Worm (Caenorhabditis elegans): ENCODE measurements around the gene col-84.

DNA sequence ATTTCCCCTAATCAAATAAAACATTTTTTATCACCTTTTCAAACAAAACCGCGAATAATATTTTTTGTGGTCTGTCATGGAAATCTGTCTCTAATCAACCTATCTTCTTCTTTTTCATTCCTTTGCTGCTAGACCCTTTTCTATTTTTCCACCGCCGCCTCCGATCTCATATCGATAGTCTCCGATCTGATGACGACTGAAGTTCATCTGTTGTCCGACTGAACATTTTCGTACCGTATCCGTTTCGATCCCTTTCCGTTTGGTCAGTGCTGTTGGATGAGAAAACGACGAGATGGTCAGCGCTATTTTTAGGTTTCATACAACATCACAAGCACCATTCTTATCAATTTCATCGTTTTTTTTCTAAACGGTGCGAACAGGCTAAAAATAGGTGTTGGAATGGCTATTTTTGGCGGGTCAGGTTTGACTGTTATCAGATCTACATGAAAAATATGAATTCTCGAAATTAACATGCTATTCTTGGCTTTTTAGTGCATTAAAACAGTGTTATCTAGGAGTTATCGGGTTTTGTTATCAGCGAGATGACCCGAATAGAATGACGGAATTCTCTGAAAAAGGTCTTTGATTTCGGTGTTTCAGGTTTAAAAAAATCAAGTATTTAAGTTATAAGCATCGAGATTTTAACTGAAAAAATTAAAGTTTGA lies 31.6 kb upstream of the col-84 start:
- TF ChIP-seq daf-19 (GFP tag; conservative IDR thresholded peaks at IDR 0.05) (no peak), nhr-77 (tag; optimal IDR thresholded peaks at IDR 0.05) (no peak), zag-1 (tag; optimal IDR thresholded peaks at IDR 0.05) (no peak), dpl-1 (GFP tag; optimal IDR thresholded peaks at IDR 0.05) (no peak), skn-1 (tag; optimal IDR thresholded peaks at IDR 0.05) (no peak), php-3 (GFP tag; IDR thresholded peaks at IDR 0.05) (0 out of 2 replicates have a peak, but pooled peaks have one; percentile 35)

Data from whole organism, L4 larva.